Worm (Caenorhabditis elegans) whole organism, L4 larva: Measurements from ENCODE around the gene Y102A11A.3.

Source experiments
- F37D6.2 ChIP-seq: sonication (generic microtip); optimal IDR thresholded peaks from 2 replicates; lab custom pipeline; 2016; ENCODE audit warnings: mild to moderate bottlenecking, missing genetic modification characterization, missing compliant biosample characterization
- aly-2 ChIP-seq: sonication (generic microtip); optimal IDR thresholded peaks from 2 replicates; lab custom pipeline; 2018; ENCODE audit warnings: missing biosample characterization, missing genetic modification characterization
- attf-4 ChIP-seq: sonication (generic microtip); optimal IDR thresholded peaks from 3 replicates; lab custom pipeline; 2017; ENCODE audit warnings: missing biosample characterization, missing genetic modification characterization
- dpl-1 ChIP-seq: fragments of 150-350 bp; optimal IDR thresholded peaks from 2 replicates; lab custom pipeline; 2014; ENCODE audit warnings: missing biosample characterization, missing genetic modification reagents, missing genetic modification characterization
- lin-15B ChIP-seq: fragments of 150-350 bp; sonication (generic microtip); optimal IDR thresholded peaks from 3 replicates; lab custom pipeline; 2014; ENCODE audit warnings: missing biosample characterization, missing genetic modification characterization
- mdl-1 ChIP-seq, 2 experiments: fragments of 150-350 bp in 1 of 2; sonication (generic microtip) in 1 of 2; optimal IDR thresholded peaks; 2 replicates each; lab custom pipeline; 2014 to 2017; ENCODE audit warnings: missing biosample characterization in 2 of 2, missing genetic modification characterization in 2 of 2
- nhr-237 ChIP-seq: sonication (generic microtip); optimal IDR thresholded peaks from 2 replicates; lab custom pipeline; 2017; ENCODE audit warnings: missing biosample characterization, missing genetic modification characterization
- nhr-76 ChIP-seq: fragments of 150-350 bp; optimal IDR thresholded peaks from 2 replicates; lab custom pipeline; 2014; ENCODE audit warnings: missing biosample characterization, missing genetic modification characterization
- nhr-77 ChIP-seq: fragments of 150-350 bp; optimal IDR thresholded peaks from 2 replicates; lab custom pipeline; 2014; ENCODE audit warnings: missing biosample characterization, missing genetic modification characterization
- skn-1 ChIP-seq: fragments of 150-350 bp; optimal IDR thresholded peaks from 2 replicates; lab custom pipeline; 2014; ENCODE audit warnings: missing biosample characterization, missing genetic modification characterization
- unc-62 ChIP-seq, 3 experiments: fragments of 150-350 bp in 1 of 3; sonication (generic microtip); optimal IDR thresholded peaks in 2 of 3; peaks in 1 of 3; 1 replicate in 1 of 3; 2 replicates in 2 of 3; lab custom pipeline; 2014 to 2017; ENCODE audit warnings: missing biosample characterization in 3 of 3, missing genetic modification characterization in 3 of 3, missing genetic modification reagents in 3 of 3, missing genotype in 1 of 3
- ztf-7 ChIP-seq: fragments of 150-350 bp; optimal IDR thresholded peaks from 2 replicates; lab custom pipeline; 2014; ENCODE audit warnings: missing biosample characterization, missing genetic modification characterization

DNA sequence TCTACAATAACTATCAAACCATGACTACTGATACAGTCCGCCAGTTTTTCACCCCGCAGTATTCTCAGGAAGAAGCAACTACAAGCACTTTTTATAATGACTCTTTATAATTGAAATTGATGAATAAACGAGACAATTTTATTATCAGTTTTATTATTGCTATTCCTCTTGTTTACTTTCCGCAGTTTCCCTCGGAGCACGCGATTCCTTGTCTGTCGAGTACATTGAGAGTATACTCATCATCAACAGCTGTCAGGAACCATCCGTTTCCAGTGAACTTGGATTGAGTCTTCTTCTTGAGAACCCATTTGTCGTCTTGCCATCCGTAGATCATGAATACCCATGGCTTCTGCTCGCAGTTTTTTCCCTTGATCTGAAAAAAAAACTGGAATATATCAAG is 11.9 kb downstream of the Y102A11A.3 start:
- TF ChIP-seq unc-62 (GFP tag; optimal IDR thresholded peaks at IDR 0.05 in 1 of 2; lab: Kevin White, UChicago) (no peak), unc-62 (tag; optimal IDR thresholded peaks at IDR 0.05; lab: Kevin White, UChicago) (no peak), skn-1 (tag; lab: Kevin White, UChicago) (no peak), nhr-77 (no peak), ztf-7 (tag; lab: Kevin White, UChicago) (no peak), dpl-1 (GFP tag; lab: Kevin White, UChicago) (no peak), nhr-76 (tag; lab: Kevin White, UChicago) (no peak), F37D6.2 (tag; lab: Kevin White, UChicago) (no peak), aly-2 (tag; lab: Kevin White, UChicago) (no peak), mdl-1 (tag; optimal IDR thresholded peaks at IDR 0.05; lab: Kevin White, UChicago) (no peak), lin-15B (tag; lab: Kevin White, UChicago) (no peak), attf-4 (tag; lab: Kevin White, UChicago) (no peak), nhr-237 (tag; lab: Kevin White, UChicago) (no peak)
